Fruit fly (Drosophila melanogaster) whole organism, embryonic: ENCODE results near the gene Tyler.
A peak's percentile ranks its signal among the peaks of the same experiment; 100 is the strongest.

Experiments
- CG10267 ChIP-seq: fragments of 200-800 bp; sonication (Bioruptor generic); optimal IDR thresholded peaks from 2 replicates; lab custom pipeline; 2018; ENCODE audit warnings: missing biosample characterization, mild to moderate bottlenecking, missing genetic modification characterization, moderate library complexity
- CG11504 ChIP-seq: fragments of 200-800 bp; sonication (Bioruptor generic); optimal IDR thresholded peaks from 3 replicates; lab custom pipeline; 2019; ENCODE audit warnings: missing biosample characterization, mild to moderate bottlenecking, missing genetic modification characterization, moderate library complexity
- CG12659 ChIP-seq: fragments of 200-800 bp; sonication (Bioruptor generic); optimal IDR thresholded peaks from 3 replicates; lab custom pipeline; 2017; ENCODE audit warnings: mild to moderate bottlenecking, missing biosample characterization, missing genetic modification reagents, missing genetic modification characterization
- CG14667 ChIP-seq: fragments of 200-800 bp; sonication (Bioruptor generic); IDR thresholded peaks from 2 replicates; pipeline ENCODE4 v1.3.6; 2022; ENCODE audit warnings: missing biosample characterization, missing genetic modification characterization
- CG14710 ChIP-seq: fragments of 200-800 bp; sonication (Bioruptor generic); optimal IDR thresholded peaks from 3 replicates; lab custom pipeline; 2019; ENCODE audit warnings: missing biosample characterization, mild to moderate bottlenecking, missing genetic modification characterization, moderate library complexity
- CG15269 ChIP-seq: fragments of 200-800 bp; sonication (Bioruptor generic); optimal IDR thresholded peaks from 2 replicates; lab custom pipeline; 2018; ENCODE audit warnings: missing biosample characterization, mild to moderate bottlenecking, missing genetic modification characterization, moderate library complexity
- CG15514 ChIP-seq: fragments of 200-800 bp; sonication (Bioruptor generic); optimal IDR thresholded peaks from 3 replicates; lab custom pipeline; 2017; ENCODE audit warnings: missing biosample characterization, missing genetic modification characterization, mild to moderate bottlenecking, moderate library complexity, missing genetic modification reagents
- CG15601 ChIP-seq: fragments of 200-800 bp; sonication (Bioruptor generic); optimal IDR thresholded peaks from 3 replicates; lab custom pipeline; 2019; ENCODE audit warnings: missing biosample characterization, mild to moderate bottlenecking, missing genetic modification characterization, moderate library complexity
- CG1647 ChIP-seq: fragments of 200-800 bp; sonication (Bioruptor generic); optimal IDR thresholded peaks from 3 replicates; lab custom pipeline; 2016; ENCODE audit warnings: missing biosample characterization, missing genetic modification characterization
- CG18764 ChIP-seq: fragments of 200-800 bp; sonication (Bioruptor generic); optimal IDR thresholded peaks from 3 replicates; lab custom pipeline; 2016; ENCODE audit warnings: missing biosample characterization, missing genetic modification characterization
- CG2116 ChIP-seq: fragments of 200-800 bp; sonication (Bioruptor generic); optimal IDR thresholded peaks from 3 replicates; lab custom pipeline; 2018; ENCODE audit warnings: missing biosample characterization, mild to moderate bottlenecking, missing genetic modification characterization
- CG2678 ChIP-seq: fragments of 200-800 bp; sonication (Bioruptor generic); optimal IDR thresholded peaks from 3 replicates; lab custom pipeline; 2019; ENCODE audit warnings: missing biosample characterization, mild to moderate bottlenecking, missing genetic modification characterization, moderate library complexity
- CG2875 ChIP-seq: fragments of 200-800 bp; sonication (Bioruptor generic); optimal IDR thresholded peaks from 2 replicates; lab custom pipeline; 2017; ENCODE audit warnings: missing biosample characterization, mild to moderate bottlenecking, missing genetic modification characterization, missing genetic modification reagents
- CG31441 ChIP-seq: fragments of 200-800 bp; sonication (Bioruptor generic); IDR thresholded peaks from 2 replicates; pipeline ENCODE4 v1.3.6; 2022; ENCODE audit warnings: missing biosample characterization, missing genetic modification characterization
- CG3163 ChIP-seq: fragments of 200-800 bp; sonication (Bioruptor generic); optimal IDR thresholded peaks from 3 replicates; lab custom pipeline; 2016; ENCODE audit warnings: missing biosample characterization, missing genetic modification characterization
- CG6791 ChIP-seq: fragments of 200-800 bp; sonication (Bioruptor generic); IDR thresholded peaks from 3 replicates; pipeline ENCODE4 v1.3.6; 2022; ENCODE audit warnings: missing biosample characterization, missing genetic modification characterization; ENCODE audit not compliant: partially characterized antibody
- CG7839 ChIP-seq: fragments of 200-800 bp; sonication (Bioruptor generic); optimal IDR thresholded peaks from 3 replicates; lab custom pipeline; 2018; ENCODE audit warnings: missing biosample characterization, mild to moderate bottlenecking, missing genetic modification characterization, moderate library complexity
- CG8388 ChIP-seq: fragments of 200-800 bp; sonication (Bioruptor generic); optimal IDR thresholded peaks from 2 replicates; lab custom pipeline; 2019; ENCODE audit warnings: missing biosample characterization, mild to moderate bottlenecking, missing genetic modification characterization, moderate library complexity
- CG9727 ChIP-seq: fragments of 200-800 bp; sonication (Bioruptor generic); optimal IDR thresholded peaks from 3 replicates; lab custom pipeline; 2017; ENCODE audit warnings: missing biosample characterization, mild to moderate bottlenecking, missing genetic modification characterization
- Dfd ChIP-seq, 2 experiments: fragments of >200 bp; optimal IDR thresholded peaks; 2 replicates each; lab custom pipeline; 2017; ENCODE audit warnings: missing biosample characterization in 2 of 2, missing genetic modification characterization in 2 of 2
- Fer1 ChIP-seq: fragments of 200-800 bp; sonication (Bioruptor generic); optimal IDR thresholded peaks from 2 replicates; lab custom pipeline; 2017; ENCODE audit warnings: missing biosample characterization, mild to moderate bottlenecking, missing genetic modification characterization
- Hr78 ChIP-seq, 2 experiments: fragments of 200-800 bp in 1 of 2; fragments of >200 bp in 1 of 2; sonication (Bioruptor generic) in 1 of 2; optimal IDR thresholded peaks; 2 replicates each; lab custom pipeline; 2017 to 2019; ENCODE audit warnings: missing biosample characterization in 2 of 2, missing genetic modification characterization in 2 of 2, mild to moderate bottlenecking in 1 of 2, moderate library complexity in 1 of 2
- Lhr ChIP-seq: fragments of 200-800 bp; sonication (Bioruptor generic); optimal IDR thresholded peaks from 3 replicates; lab custom pipeline; 2017; ENCODE audit warnings: mild to moderate bottlenecking, missing biosample characterization, missing genetic modification reagents, missing genetic modification characterization
- MBD-R2 ChIP-seq: fragments of 200-800 bp; sonication (Bioruptor generic); IDR thresholded peaks from 2 replicates; pipeline ENCODE4 v1.3.6; 2022; ENCODE audit warnings: missing biosample characterization, missing genetic modification characterization
- Myb ChIP-seq: fragments of 200-800 bp; sonication (Bioruptor generic); optimal IDR thresholded peaks from 2 replicates; lab custom pipeline; 2016; ENCODE audit warnings: missing biosample characterization, missing genetic modification characterization
- Opbp ChIP-seq: fragments of 200-800 bp; sonication (Bioruptor generic); IDR thresholded peaks from 3 replicates; pipeline ENCODE4 v1.3.6; 2022; ENCODE audit warnings: missing biosample characterization, missing genetic modification characterization; ENCODE audit not compliant: partially characterized antibody
- PHDP ChIP-seq: fragments of 200-800 bp; sonication (Bioruptor generic); optimal IDR thresholded peaks from 3 replicates; lab custom pipeline; 2018; ENCODE audit warnings: missing biosample characterization, mild to moderate bottlenecking, missing genetic modification characterization, moderate library complexity
- Sin3A ChIP-seq: fragments of >200 bp; optimal IDR thresholded peaks from 2 replicates; lab custom pipeline; 2018
- Sry-δ ChIP-seq: fragments of 200-800 bp; sonication (Bioruptor generic); optimal IDR thresholded peaks from 2 replicates; lab custom pipeline; 2016; ENCODE audit warnings: missing biosample characterization, missing genetic modification characterization
- ac ChIP-seq: fragments of 200-800 bp; sonication (Bioruptor generic); optimal IDR thresholded peaks from 3 replicates; lab custom pipeline; 2017; ENCODE audit warnings: missing biosample characterization, mild to moderate bottlenecking, missing genetic modification characterization
- ase ChIP-seq: fragments of 200-800 bp; sonication (Bioruptor generic); IDR thresholded peaks from 3 replicates; pipeline ENCODE4 v1.3.6; 2022; ENCODE audit warnings: missing biosample characterization, missing genetic modification characterization
- ato ChIP-seq: fragments of 200-800 bp; sonication (Bioruptor generic); IDR thresholded peaks from 2 replicates; pipeline ENCODE4 v1.3.6; 2022; ENCODE audit warnings: missing biosample characterization, missing genetic modification characterization; ENCODE audit not compliant: partially characterized antibody
- gro ChIP-seq: fragments of 200-800 bp; sonication (Bioruptor generic); optimal IDR thresholded peaks from 2 replicates; lab custom pipeline; 2016; ENCODE audit warnings: missing biosample characterization, missing genetic modification characterization
- hb ChIP-seq: fragments of 200-800 bp; sonication (Bioruptor generic); IDR thresholded peaks from 3 replicates; pipeline ENCODE4 v1.3.6; 2022; ENCODE audit warnings: missing biosample characterization, missing genetic modification characterization; ENCODE audit not compliant: partially characterized antibody
- inv ChIP-seq: fragments of 200-800 bp; sonication (Bioruptor generic); IDR thresholded peaks from 2 replicates; pipeline ENCODE4 v1.3.6; 2022; ENCODE audit warnings: missing biosample characterization, missing genetic modification characterization; ENCODE audit not compliant: partially characterized antibody
- klu ChIP-seq: fragments of 200-800 bp; sonication (Bioruptor generic); IDR thresholded peaks from 2 replicates; pipeline ENCODE4 v1.3.6; 2022; ENCODE audit warnings: missing biosample characterization, missing genetic modification characterization
- luna ChIP-seq: fragments of 200-800 bp; sonication (Bioruptor generic); optimal IDR thresholded peaks from 2 replicates; lab custom pipeline; 2016; ENCODE audit warnings: missing biosample characterization, missing genetic modification characterization
- mld ChIP-seq: fragments of 200-800 bp; sonication (Bioruptor generic); IDR thresholded peaks from 3 replicates; pipeline ENCODE4 v1.3.6; 2022; ENCODE audit warnings: missing biosample characterization, missing genetic modification characterization; ENCODE audit not compliant: partially characterized antibody
- odd ChIP-seq: fragments of 200-800 bp; sonication (Bioruptor generic); optimal IDR thresholded peaks from 2 replicates; lab custom pipeline; 2017; ENCODE audit warnings: missing biosample characterization, mild to moderate bottlenecking, missing genetic modification characterization
- pzg ChIP-seq: fragments of 200-800 bp; sonication (Bioruptor generic); optimal IDR thresholded peaks from 3 replicates; lab custom pipeline; 2018; ENCODE audit warnings: missing biosample characterization, mild to moderate bottlenecking, missing genetic modification characterization, moderate library complexity
- row ChIP-seq: fragments of 200-800 bp; sonication (Bioruptor generic); IDR thresholded peaks from 3 replicates; pipeline ENCODE4 v1.3.6; 2022; ENCODE audit warnings: missing biosample characterization, missing genetic modification characterization
- sima ChIP-seq: fragments of 200-800 bp; sonication (Bioruptor generic); optimal IDR thresholded peaks from 2 replicates; lab custom pipeline; 2016; ENCODE audit warnings: missing biosample characterization, missing genetic modification characterization
- sob ChIP-seq: fragments of 200-800 bp; sonication (Bioruptor generic); IDR thresholded peaks from 2 replicates; pipeline ENCODE4 v1.3.6; 2022; ENCODE audit warnings: missing biosample characterization, missing genetic modification characterization
- sr ChIP-seq: fragments of 200-800 bp; sonication (Bioruptor generic); IDR thresholded peaks from 3 replicates; pipeline ENCODE4 v1.3.6; 2022; ENCODE audit warnings: missing biosample characterization, missing genetic modification characterization
- tap ChIP-seq: fragments of 200-800 bp; optimal IDR thresholded peaks from 3 replicates; lab custom pipeline; 2019; ENCODE audit warnings: missing biosample characterization, mild to moderate bottlenecking, missing genetic modification characterization, moderate library complexity
- tgo ChIP-seq: fragments of 200-800 bp; sonication (Bioruptor generic); IDR thresholded peaks from 3 replicates; pipeline ENCODE4 v1.3.6; 2022; ENCODE audit warnings: missing biosample characterization, missing genetic modification characterization
- tna ChIP-seq: fragments of 200-800 bp; sonication (Bioruptor generic); IDR thresholded peaks from 2 replicates; pipeline ENCODE4 v1.3.6; 2022; ENCODE audit warnings: missing biosample characterization, missing genetic modification characterization; ENCODE audit not compliant: partially characterized antibody
- tup ChIP-seq: fragments of 200-800 bp; sonication (Bioruptor generic); optimal IDR thresholded peaks from 2 replicates; lab custom pipeline; 2016; ENCODE audit warnings: missing biosample characterization, mild to moderate bottlenecking, missing genetic modification characterization, moderate library complexity
- unc-4 ChIP-seq: fragments of 200-800 bp; sonication (Bioruptor generic); IDR thresholded peaks from 2 replicates; pipeline ENCODE4 v1.3.6; 2022; ENCODE audit warnings: missing biosample characterization, missing genetic modification characterization; ENCODE audit not compliant: partially characterized antibody
- zf30C ChIP-seq: fragments of 200-800 bp; sonication (Bioruptor generic); optimal IDR thresholded peaks from 3 replicates; lab custom pipeline; 2018; ENCODE audit warnings: missing biosample characterization, mild to moderate bottlenecking, missing genetic modification characterization

Gene Tyler

dm6 chrX:19601644-19602043 lies 9.7 kb upstream of the Tyler start, which contains the start of gene CG14220 (continued):
- TF ChIP-seq CG31441 (0 out of 2 replicates have a peak, but pooled peaks have one; percentile 30), CG9727 (GFP tag; lab: Kevin White, UChicago) (no peak), ac (GFP tag; lab: Kevin White, UChicago) (no peak), CG2678 (no peak), tna (GFP tag; lab: Robert Waterston, UW) (peak; percentile 94), Opbp (GFP tag; lab: Robert Waterston, UW) (peak; percentile 94), CG15269 (tag; lab: Kevin White, UChicago) (no peak), hb (GFP tag; lab: Robert Waterston, UW) (peak; percentile 91), CG14710 (tag; lab: Kevin White, UChicago) (peak; percentile 44), Sin3A (peak; percentile 17), Dfd (GFP tag; optimal IDR thresholded peaks at IDR 0.05; lab: Kevin White, UChicago) (no peak), Lhr (GFP tag; lab: Kevin White, UChicago) (peak; percentile 36), tup (no peak), sr (no peak), Sry-δ (peak; percentile 93), CG7839 (no peak), inv (GFP tag; lab: Robert Waterston, UW) (peak; percentile 87), unc-4 (GFP tag; lab: Robert Waterston, UW) (peak; percentile 93), luna (GFP tag; lab: Kevin White, UChicago) (no peak), CG1647 (GFP tag; lab: Kevin White, UChicago) (no peak), CG2116 (peak; percentile 98), CG10267 (tag; lab: Kevin White, UChicago) (peak; percentile 45), ato (GFP tag; lab: Robert Waterston, UW) (peak; percentile 94), mld (GFP tag; lab: Robert Waterston, UW) (peak; percentile 93), CG15514 (GFP tag; lab: Kevin White, UChicago) (peak; percentile 81), pzg (GFP tag; lab: Kevin White, UChicago) (peak; percentile 89), PHDP (peak; percentile 12), row (GFP tag; lab: Robert Waterston, UW) (peak; percentile 39; the same call in 1 of the 3 replicates), CG14667 (GFP tag; lab: Robert Waterston, UW) (no peak), ase (no peak), tgo (GFP tag; lab: Robert Waterston, UW) (no peak), CG11504 (tag; lab: Kevin White, UChicago) (peak; percentile 10), CG18764 (GFP tag; lab: Kevin White, UChicago) (no peak), odd (no peak), CG8388 (no peak), Myb (GFP tag; lab: Kevin White, UChicago) (peak; percentile 6), sob (GFP tag; lab: Robert Waterston, UW) (0 out of 2 replicates have a peak, but pooled peaks have one; percentile 5), Fer1 (GFP tag; lab: Kevin White, UChicago) (peak; percentile 48), gro (GFP tag; lab: Kevin White, UChicago) (peak; percentile 11), CG15601 (tag; lab: Kevin White, UChicago) (peak; percentile 2), MBD-R2 (GFP tag; lab: Robert Waterston, UW) (peak; percentile 72), CG6791 (GFP tag; lab: Robert Waterston, UW) (peak; percentile 97), sima (no peak), klu (GFP tag; lab: Robert Waterston, UW) (no peak), zf30C (GFP tag; lab: Kevin White, UChicago) (no peak), CG2875 (GFP tag; lab: Kevin White, UChicago) (no peak), CG12659 (GFP tag; lab: Kevin White, UChicago) (peak; percentile 44), tap (no peak), Hr78 (GFP tag; optimal IDR thresholded peaks at IDR 0.05; lab: Kevin White, UChicago) (no peak), CG3163 (GFP tag; lab: Kevin White, UChicago) (no peak)
